Fruit fly (Drosophila melanogaster) whole organism, wandering third instar larva: ENCODE measurements around the gene CG31542.
A peak's percentile ranks its signal among the peaks of the same experiment; 100 is the strongest.

Source experiments
- Dfd ChIP-seq: fragments of >200 bp; optimal IDR thresholded peaks from 2 replicates; lab custom pipeline; 2017; ENCODE audit warnings: missing biosample characterization, missing genetic modification characterization
- Hr78 ChIP-seq: fragments of >200 bp; optimal IDR thresholded peaks from 2 replicates; lab custom pipeline; 2017; ENCODE audit warnings: missing biosample characterization, missing genetic modification characterization
- Mio ChIP-seq: sonication (Bioruptor generic); optimal IDR thresholded peaks from 2 replicates; lab custom pipeline; 2016; ENCODE audit warnings: missing biosample characterization, missing genetic modification characterization
- N ChIP-seq: fragments of >200 bp; optimal IDR thresholded peaks from 2 replicates; lab custom pipeline; 2018; ENCODE audit warnings: missing biosample characterization, missing external identifiers, missing genetic modification characterization
- OdsH ChIP-seq: fragments of 200-800 bp; sonication (Bioruptor generic); optimal IDR thresholded peaks from 2 replicates; lab custom pipeline; 2016; ENCODE audit warnings: missing biosample characterization, mild to moderate bottlenecking, missing genetic modification characterization
- br ChIP-seq: fragments of 200-800 bp; sonication (Bioruptor generic); optimal IDR thresholded peaks from 2 replicates; lab custom pipeline; 2016; ENCODE audit warnings: missing biosample characterization, missing genetic modification characterization
- brk ChIP-seq: fragments of 200-800 bp; sonication (Bioruptor generic); optimal IDR thresholded peaks from 2 replicates; lab custom pipeline; 2016; ENCODE audit warnings: missing biosample characterization, mild to moderate bottlenecking, missing genetic modification characterization
- dsf ChIP-seq: sonication (Bioruptor generic); optimal IDR thresholded peaks from 2 replicates; lab custom pipeline; 2016; ENCODE audit warnings: missing biosample characterization, missing genetic modification characterization, borderline replicate concordance
- foxo ChIP-seq, 2 experiments: fragments of 200-800 bp; sonication (Bioruptor generic); optimal IDR thresholded peaks; 2 replicates in 1 of 2; 3 replicates in 1 of 2; lab custom pipeline; 2016 to 2017; ENCODE audit warnings: missing biosample characterization in 2 of 2, missing genetic modification characterization in 2 of 2
- jim ChIP-seq: fragments of 175-275, 200-325 bp; sonication (Bioruptor generic); optimal IDR thresholded peaks from 2 replicates; lab custom pipeline; 2016; ENCODE audit warnings: missing biosample characterization, mild to moderate bottlenecking, missing genetic modification characterization
- psq ChIP-seq: fragments of 200-800 bp; sonication (Bioruptor generic); optimal IDR thresholded peaks from 3 replicates; lab custom pipeline; 2017; ENCODE audit warnings: missing biosample characterization, mild to moderate bottlenecking, missing genetic modification characterization, moderate library complexity
- sv ChIP-seq: fragments of 200-800 bp; sonication (Bioruptor generic); optimal IDR thresholded peaks from 3 replicates; lab custom pipeline; 2016; ENCODE audit warnings: missing biosample characterization, missing genetic modification characterization

- TF ChIP-seq brk (GFP tag; lab: Kevin White, UChicago) (no peak), sv (GFP tag; lab: Kevin White, UChicago) (no peak), foxo (GFP tag; optimal IDR thresholded peaks at IDR 0.05; lab: Kevin White, UChicago) (peak in 1 of 2 experiments; percentile 33), jim (GFP tag; lab: Kevin White, UChicago) (no peak), OdsH (GFP tag; lab: Kevin White, UChicago) (peak; percentile 12), N (GFP tag; lab: Kevin White, UChicago) (no peak), psq (no peak), dsf (no peak), br (GFP tag; lab: Kevin White, UChicago) (no peak), Hr78 (no peak), Mio (GFP tag; lab: Kevin White, UChicago) (no peak), Dfd (GFP tag; lab: Kevin White, UChicago) (no peak)
These were observed 14.8 kb upstream of the CG31542 start, which contains the start of the genes CG11999 and CG1161 for dm6 chr3R:5354373-5355134.
